Fruit fly (Drosophila melanogaster) whole organism, embryonic: Measurements from ENCODE around the gene CG6785.

Source experiments
- CG11085 ChIP-seq: fragments of 200-800 bp; sonication (Bioruptor generic); IDR thresholded peaks from 2 replicates; pipeline ENCODE4 v1.3.6; 2022; ENCODE audit warnings: missing biosample characterization, missing genetic modification characterization
- CG12236 ChIP-seq: fragments of 200-800 bp; sonication (Bioruptor generic); optimal IDR thresholded peaks from 2 replicates; lab custom pipeline; 2016; ENCODE audit warnings: missing biosample characterization, missing genetic modification characterization
- CG13424 ChIP-seq: fragments of 200-800 bp; sonication (Bioruptor generic); optimal IDR thresholded peaks from 2 replicates; lab custom pipeline; 2019; ENCODE audit warnings: missing biosample characterization, mild to moderate bottlenecking, missing genetic modification characterization, moderate library complexity
- CG15696 ChIP-seq: fragments of 200-800 bp; sonication (Bioruptor generic); optimal IDR thresholded peaks from 2 replicates; lab custom pipeline; 2019; ENCODE audit warnings: missing biosample characterization, mild to moderate bottlenecking, missing genetic modification characterization, moderate library complexity
- CG30403 ChIP-seq: fragments of 200-800 bp; sonication (Bioruptor generic); optimal IDR thresholded peaks from 3 replicates; lab custom pipeline; 2016; ENCODE audit warnings: missing biosample characterization, missing genetic modification characterization
- CG31388 ChIP-seq: fragments of 200-800 bp; sonication (Bioruptor generic); optimal IDR thresholded peaks from 2 replicates; lab custom pipeline; 2016; ENCODE audit warnings: missing biosample characterization, missing genetic modification characterization
- CG3407 ChIP-seq: fragments of 200-800 bp; sonication (Bioruptor generic); optimal IDR thresholded peaks from 2 replicates; lab custom pipeline; 2018; ENCODE audit warnings: missing biosample characterization, mild to moderate bottlenecking, missing genetic modification characterization
- CG34376 ChIP-seq: fragments of 200-800 bp; sonication (Bioruptor generic); optimal IDR thresholded peaks from 2 replicates; lab custom pipeline; 2018; ENCODE audit warnings: missing biosample characterization, mild to moderate bottlenecking, missing genetic modification characterization
- CG7786 ChIP-seq: fragments of 200-800 bp; sonication (Bioruptor generic); optimal IDR thresholded peaks from 2 replicates; lab custom pipeline; 2016; ENCODE audit warnings: missing biosample characterization, missing genetic modification characterization
- CG7963 ChIP-seq: fragments of 200-800 bp; sonication (Bioruptor generic); IDR thresholded peaks from 3 replicates; pipeline ENCODE4 v1.3.6; 2022; ENCODE audit warnings: missing biosample characterization, missing genetic modification characterization; ENCODE audit not compliant: partially characterized antibody
- CG7987 ChIP-seq: fragments of 200-800 bp; sonication (Bioruptor generic); optimal IDR thresholded peaks from 2 replicates; lab custom pipeline; 2018; ENCODE audit warnings: missing biosample characterization, mild to moderate bottlenecking, missing genetic modification characterization, moderate library complexity
- CG8290 ChIP-seq, 3 experiments: fragments of 200-800 bp; sonication (Bioruptor generic); optimal IDR thresholded peaks; 2 replicates each; lab custom pipeline; 2016 to 2019; ENCODE audit warnings: missing biosample characterization in 3 of 3, missing genetic modification characterization in 3 of 3, mild to moderate bottlenecking in 2 of 3, moderate library complexity in 1 of 3
- CG8944 ChIP-seq: fragments of 200-800 bp; sonication (Bioruptor generic); optimal IDR thresholded peaks from 3 replicates; lab custom pipeline; 2016; ENCODE audit warnings: missing biosample characterization, missing genetic modification characterization
- CG9727 ChIP-seq: fragments of 200-800 bp; sonication (Bioruptor generic); optimal IDR thresholded peaks from 3 replicates; lab custom pipeline; 2017; ENCODE audit warnings: missing biosample characterization, mild to moderate bottlenecking, missing genetic modification characterization
- Dref ChIP-seq: fragments of 200-800 bp; sonication (Bioruptor generic); IDR thresholded peaks from 2 replicates; pipeline ENCODE4 v1.3.6; 2022; ENCODE audit warnings: missing biosample characterization, missing genetic modification characterization
- Drgx ChIP-seq: fragments of 200-800 bp; sonication (Bioruptor generic); IDR thresholded peaks from 2 replicates; pipeline ENCODE4 v1.3.6; 2022; ENCODE audit warnings: missing biosample characterization, missing genetic modification characterization
- Fer2 ChIP-seq: fragments of 200-800 bp; sonication (Bioruptor generic); optimal IDR thresholded peaks from 2 replicates; lab custom pipeline; 2018; ENCODE audit warnings: missing biosample characterization, mild to moderate bottlenecking, missing genetic modification characterization, moderate library complexity
- Hey ChIP-seq: fragments of 200-800 bp; sonication (Bioruptor generic); optimal IDR thresholded peaks from 3 replicates; lab custom pipeline; 2018; ENCODE audit warnings: missing biosample characterization, mild to moderate bottlenecking, missing genetic modification characterization
- Hsf ChIP-seq: fragments of 200-800 bp; sonication (Bioruptor generic); optimal IDR thresholded peaks from 3 replicates; lab custom pipeline; 2016; ENCODE audit warnings: missing biosample characterization, missing genetic modification characterization
- Lim3 ChIP-seq: fragments of 200-800 bp; sonication (Bioruptor generic); IDR thresholded peaks from 2 replicates; pipeline ENCODE4 v1.3.6; 2022; ENCODE audit warnings: missing biosample characterization, missing genetic modification characterization
- MBD-R2 ChIP-seq: fragments of 200-800 bp; sonication (Bioruptor generic); IDR thresholded peaks from 2 replicates; pipeline ENCODE4 v1.3.6; 2022; ENCODE audit warnings: missing biosample characterization, missing genetic modification characterization
- Med ChIP-seq: fragments of 200-800 bp; sonication (Bioruptor generic); peaks from one replicate; lab custom pipeline; 2016; ENCODE audit warnings: missing biosample characterization, missing genetic modification characterization, mild to moderate bottlenecking, inconsistent platforms, moderate library complexity
- Nf-YB ChIP-seq: fragments of 200-800 bp; sonication (Bioruptor generic); optimal IDR thresholded peaks from 3 replicates; lab custom pipeline; 2019; ENCODE audit warnings: missing biosample characterization, mild to moderate bottlenecking, missing genetic modification characterization, moderate library complexity
- Oaz ChIP-seq: fragments of 200-800 bp; sonication (Bioruptor generic); IDR thresholded peaks from 2 replicates; pipeline ENCODE4 v1.3.6; 2022; ENCODE audit warnings: missing biosample characterization, missing genetic modification characterization
- Tbp ChIP-seq: fragments of >200 bp; optimal IDR thresholded peaks from 2 replicates; lab custom pipeline; 2018; ENCODE audit warnings: missing biosample characterization, missing genetic modification characterization
- Vsx1 ChIP-seq: fragments of 200-800 bp; sonication (Bioruptor generic); optimal IDR thresholded peaks from 2 replicates; lab custom pipeline; 2017; ENCODE audit warnings: missing biosample characterization, mild to moderate bottlenecking, missing genetic modification characterization, missing genetic modification reagents
- ash1 ChIP-seq: fragments of 200-800 bp; sonication (Bioruptor generic); optimal IDR thresholded peaks from 2 replicates; lab custom pipeline; 2018; ENCODE audit warnings: missing biosample characterization, mild to moderate bottlenecking, missing genetic modification characterization
- cad ChIP-seq: fragments of >200 bp; optimal IDR thresholded peaks from 2 replicates; lab custom pipeline; 2017; ENCODE audit warnings: missing biosample characterization, missing genetic modification characterization
- cg ChIP-seq: fragments of 200-800 bp; sonication (Bioruptor generic); optimal IDR thresholded peaks from 3 replicates; lab custom pipeline; 2019; ENCODE audit warnings: missing biosample characterization, mild to moderate bottlenecking, missing genetic modification characterization, moderate library complexity
- chinmo ChIP-seq: fragments of 200-800 bp; sonication (Bioruptor generic); IDR thresholded peaks from 4 replicates; pipeline ENCODE4 v1.3.6; 2022; ENCODE audit warnings: missing biosample characterization, missing genetic modification characterization; ENCODE audit not compliant: partially characterized antibody
- ems ChIP-seq: fragments of 200-800 bp; sonication (Bioruptor generic); optimal IDR thresholded peaks from 3 replicates; lab custom pipeline; 2016; ENCODE audit warnings: missing biosample characterization, missing genetic modification characterization
- esg ChIP-seq: fragments of 200-800 bp; sonication (Bioruptor generic); conservative IDR thresholded peaks from 2 replicates; pipeline ENCODE4 v1.3.6; 2022; ENCODE audit warnings: missing biosample characterization, missing genetic modification characterization
- exex ChIP-seq: fragments of 200-800 bp; sonication (Bioruptor generic); optimal IDR thresholded peaks from 4 replicates; lab custom pipeline; 2018; ENCODE audit warnings: missing biosample characterization, mild to moderate bottlenecking, missing genetic modification characterization, moderate library complexity
- gce ChIP-seq: fragments of 200-800 bp; sonication (Bioruptor generic); IDR thresholded peaks from 3 replicates; pipeline ENCODE4 v1.3.6; 2022; ENCODE audit warnings: missing biosample characterization, missing genetic modification characterization
- grau ChIP-seq: fragments of 200-800 bp; optimal IDR thresholded peaks from 3 replicates; lab custom pipeline; 2019; ENCODE audit warnings: missing biosample characterization, mild to moderate bottlenecking, missing genetic modification characterization, moderate library complexity
- grn ChIP-seq: fragments of 200-800 bp; sonication (Bioruptor generic); optimal IDR thresholded peaks from 3 replicates; lab custom pipeline; 2017; ENCODE audit warnings: missing biosample characterization, missing genetic modification characterization
- gro ChIP-seq: fragments of 200-800 bp; sonication (Bioruptor generic); optimal IDR thresholded peaks from 2 replicates; lab custom pipeline; 2016; ENCODE audit warnings: missing biosample characterization, missing genetic modification characterization
- lmd ChIP-seq: fragments of 200-800 bp; sonication (Bioruptor generic); IDR thresholded peaks from 2 replicates; pipeline ENCODE4 v1.3.6; 2022; ENCODE audit warnings: missing biosample characterization, missing genetic modification characterization
- lov ChIP-seq, 2 experiments: fragments of 200-800 bp in 1 of 2; fragments of >200 bp in 1 of 2; sonication (Bioruptor generic) in 1 of 2; IDR thresholded peaks in 1 of 2; optimal IDR thresholded peaks in 1 of 2; 2 replicates in 1 of 2; 3 replicates in 1 of 2; pipeline versions ENCODE4 v1.3.6 to Lab custom; 2017 to 2022; ENCODE audit warnings: missing biosample characterization in 1 of 2, missing genetic modification characterization in 1 of 2
- mirr ChIP-seq: fragments of 200-800 bp; sonication (Bioruptor generic); optimal IDR thresholded peaks from 3 replicates; lab custom pipeline; 2018; ENCODE audit warnings: missing biosample characterization, mild to moderate bottlenecking, missing genetic modification characterization
- odd ChIP-seq: fragments of 200-800 bp; sonication (Bioruptor generic); optimal IDR thresholded peaks from 2 replicates; lab custom pipeline; 2017; ENCODE audit warnings: missing biosample characterization, mild to moderate bottlenecking, missing genetic modification characterization
- pum ChIP-seq: fragments of 200-800 bp; sonication (Bioruptor generic); optimal IDR thresholded peaks from 2 replicates; lab custom pipeline; 2016; ENCODE audit warnings: missing biosample characterization, missing genetic modification characterization
- ro ChIP-seq: fragments of 200-800 bp; sonication (Bioruptor generic); IDR thresholded peaks from 2 replicates; pipeline ENCODE4 v1.3.6; 2022; ENCODE audit warnings: missing biosample characterization, missing genetic modification characterization
- sd ChIP-seq: fragments of 200-800 bp; sonication (Bioruptor generic); optimal IDR thresholded peaks from 3 replicates; lab custom pipeline; 2018; ENCODE audit warnings: missing biosample characterization, mild to moderate bottlenecking, missing genetic modification characterization, moderate library complexity
- sens ChIP-seq: fragments of 200-800 bp; sonication (Bioruptor generic); peaks from one replicate; lab custom pipeline; 2016; ENCODE audit warnings: missing biosample characterization, missing genetic modification characterization
- sr ChIP-seq: fragments of 200-800 bp; sonication (Bioruptor generic); IDR thresholded peaks from 3 replicates; pipeline ENCODE4 v1.3.6; 2022; ENCODE audit warnings: missing biosample characterization, missing genetic modification characterization
- sug ChIP-seq: fragments of 200-800 bp; optimal IDR thresholded peaks from 2 replicates; lab custom pipeline; 2019; ENCODE audit warnings: missing biosample characterization, mild to moderate bottlenecking, missing genetic modification characterization, moderate library complexity
- vnd ChIP-seq: fragments of 200-800 bp; sonication (Bioruptor generic); IDR thresholded peaks from 3 replicates; pipeline ENCODE4 v1.3.6; 2022; ENCODE audit warnings: missing biosample characterization, missing genetic modification characterization; ENCODE audit not compliant: partially characterized antibody
- vvl ChIP-seq: fragments of 200-800 bp; sonication (Bioruptor generic); IDR thresholded peaks from 2 replicates; pipeline ENCODE4 v1.3.6; 2022; ENCODE audit warnings: missing biosample characterization, missing genetic modification characterization

Gene CG6785

DNA sequence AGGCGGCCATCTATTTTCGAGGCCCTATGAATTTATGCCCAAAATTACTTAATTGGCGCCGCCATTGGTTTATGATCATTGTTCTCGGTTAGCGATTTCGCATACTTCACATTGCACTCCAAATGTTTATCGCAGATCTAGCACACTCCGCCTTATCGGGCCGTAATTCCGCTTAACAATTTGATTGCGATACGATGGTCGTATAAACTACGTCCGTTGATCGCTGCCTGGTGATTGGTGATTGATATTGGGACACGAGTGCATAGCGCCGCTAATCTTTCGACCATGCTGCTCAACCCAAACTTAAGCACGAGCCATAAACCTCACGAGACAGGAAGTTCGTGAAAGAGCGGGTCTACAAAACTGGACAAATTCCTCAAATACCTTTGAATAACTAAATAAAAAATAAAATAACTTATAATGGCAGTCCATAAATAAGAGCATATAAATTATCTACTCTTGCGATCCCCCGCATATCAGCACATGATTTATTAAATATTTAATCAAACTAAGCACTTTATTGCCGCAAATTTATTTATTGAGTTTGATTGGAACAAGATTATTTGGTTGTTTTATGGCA, 14.4 kb downstream of the CG6785 start (continued):
- TF ChIP-seq CG3407 (GFP tag; lab: Kevin White, UChicago): no peak
- no peak for TF ChIP-seq odd (GFP tag; lab: Kevin White, UChicago)
- TF ChIP-seq CG7963 (GFP tag; lab: Robert Waterston, UW): no peak
- TF ChIP-seq vnd (GFP tag; lab: Robert Waterston, UW): peak; percentile 44; the same call in 1 of the 3 replicates
- no peak for TF ChIP-seq ems (GFP tag; lab: Kevin White, UChicago)
- TF ChIP-seq sr (GFP tag; lab: Robert Waterston, UW): no peak
- TF ChIP-seq gro (GFP tag; lab: Kevin White, UChicago): peak; percentile 9
- peak; percentile 87 for TF ChIP-seq sd (tag; lab: Kevin White, UChicago)
- TF ChIP-seq vvl (GFP tag; lab: Robert Waterston, UW): no peak
- no peak for TF ChIP-seq CG11085 (GFP tag; lab: Robert Waterston, UW)
- no peak for TF ChIP-seq cg
- no peak for TF ChIP-seq Oaz
- TF ChIP-seq MBD-R2 (GFP tag; lab: Robert Waterston, UW): no peak
- TF ChIP-seq ro: no peak
- no peak for TF ChIP-seq cad
- no peak for TF ChIP-seq lov (optimal IDR thresholded peaks at IDR 0.05; lab: Kevin White, UChicago)
- TF ChIP-seq lov (GFP tag; IDR thresholded peaks at IDR 0.05; lab: Robert Waterston, UW): no peak

DNA sequence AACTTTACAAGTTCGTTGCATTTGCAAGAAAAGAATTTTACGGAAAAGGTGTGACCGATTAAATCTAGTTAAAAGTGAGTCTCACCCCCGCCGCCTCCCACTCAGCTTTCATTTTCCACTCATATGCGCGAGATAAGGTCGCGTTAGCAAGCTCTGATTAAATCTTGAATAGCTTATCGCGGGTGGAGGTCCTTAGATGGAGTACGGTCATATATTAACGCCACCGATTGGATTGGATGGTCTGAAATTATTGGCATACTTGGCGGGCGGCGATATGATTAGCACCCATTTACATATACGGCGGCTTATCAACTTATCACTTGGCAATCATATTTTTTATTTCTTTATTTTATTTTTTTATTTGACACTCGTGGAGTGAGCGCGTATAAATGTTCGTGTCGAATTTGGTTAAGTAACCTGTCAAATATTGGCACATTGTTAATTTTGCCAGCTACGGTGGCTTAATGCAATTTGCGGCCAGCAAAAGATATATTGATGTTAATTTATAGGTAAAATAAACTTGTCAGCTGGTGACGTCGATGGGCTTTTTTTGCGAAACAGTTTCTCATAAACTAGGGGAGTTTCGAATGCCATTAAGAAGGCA, 15.3 kb downstream of the CG6785 start:
- TF ChIP-seq ash1 (GFP tag; lab: Kevin White, UChicago) (no peak), Hsf (GFP tag; lab: Kevin White, UChicago) (no peak), Nf-YB (GFP tag; lab: Kevin White, UChicago) (no peak), CG7987 (no peak), sug (tag; lab: Kevin White, UChicago) (peak; percentile 82), grn (GFP tag; lab: Kevin White, UChicago) (peak; percentile 69), CG12236 (GFP tag; lab: Kevin White, UChicago) (no peak), Vsx1 (peak; percentile 25), Tbp (GFP tag; lab: Kevin White, UChicago) (no peak), lmd (GFP tag; lab: Robert Waterston, UW) (no peak), CG15696 (tag; lab: Kevin White, UChicago) (no peak), CG13424 (tag; lab: Kevin White, UChicago) (no peak), CG8290 (GFP tag; optimal IDR thresholded peaks at IDR 0.05; lab: Kevin White, UChicago) (no peak), CG8290 (tag; optimal IDR thresholded peaks at IDR 0.05; lab: Kevin White, UChicago) (no peak), sd (tag; lab: Kevin White, UChicago) (peak; percentile 88), pum (no peak), Drgx (GFP tag; lab: Robert Waterston, UW) (no peak), mirr (GFP tag; lab: Kevin White, UChicago) (no peak), CG34376 (GFP tag; lab: Kevin White, UChicago) (peak; percentile 69), Fer2 (tag; lab: Kevin White, UChicago) (no peak), Lim3 (no peak), sens (GFP tag; lab: Kevin White, UChicago) (peak; percentile 33), CG31388 (GFP tag; lab: Kevin White, UChicago) (no peak), CG9727 (GFP tag; lab: Kevin White, UChicago) (no peak), grau (tag; lab: Kevin White, UChicago) (peak; percentile 2), CG30403 (no peak), exex (tag; lab: Kevin White, UChicago) (peak; percentile 93), Dref (GFP tag; lab: Robert Waterston, UW) (no peak), CG8944 (no peak), ro (no peak), Med (GFP tag; lab: Kevin White, UChicago) (peak; percentile 45), esg (no peak), gce (no peak), CG7786 (no peak), Hey (peak; percentile 7), chinmo (GFP tag; lab: Robert Waterston, UW) (0 out of 4 replicates have a peak, but pooled peaks have one; percentile 55)
